Worm (Caenorhabditis elegans) whole organism, midembryonic: ENCODE data around the gene lgmn-1.

Source experiments
- T22C8.4 ChIP-seq: fragments of 200-800 bp; sonication (Bioruptor generic); IDR thresholded peaks from 2 replicates; pipeline ENCODE4 v1.3.6; 2022; ENCODE audit warnings: missing genetic modification characterization, missing compliant biosample characterization
- cog-1 ChIP-seq: sonication (generic microtip); optimal IDR thresholded peaks from 2 replicates; lab custom pipeline; 2016; ENCODE audit warnings: missing genetic modification characterization, missing compliant biosample characterization
- flt-1 ChIP-seq: fragments of 200-800 bp; sonication (Bioruptor generic); IDR thresholded peaks from 2 replicates; pipeline ENCODE4 v1.3.6; 2022; ENCODE audit warnings: missing genetic modification characterization, missing compliant biosample characterization
- klf-2 ChIP-seq: fragments of 200-800 bp; sonication (Bioruptor generic); conservative IDR thresholded peaks from 2 replicates; pipeline ENCODE4 v1.3.6; 2022; ENCODE audit warnings: missing genetic modification reagents, missing genetic modification characterization, missing compliant biosample characterization
- ref-1 ChIP-seq: fragments of 200-800 bp; sonication (Bioruptor generic); conservative IDR thresholded peaks from 2 replicates; pipeline ENCODE4 v1.3.6; 2022; ENCODE audit warnings: missing genetic modification reagents, missing genetic modification characterization, missing compliant biosample characterization
- ztf-23 ChIP-seq: fragments of 200-800 bp; sonication (Bioruptor generic); IDR thresholded peaks from 2 replicates; pipeline ENCODE4 v1.3.6; 2022; ENCODE audit warnings: missing genetic modification reagents, missing genetic modification characterization, missing compliant biosample characterization

- TF ChIP-seq flt-1 (no peak), cog-1 (no peak), ref-1 (no peak), ztf-23 (GFP tag; lab: Robert Waterston, UW) (no peak), klf-2 (GFP tag; lab: Robert Waterston, UW) (no peak), T22C8.4 (GFP tag; lab: Robert Waterston, UW) (no peak)
Observed at ce11 chrV:12478111-12478510, 34.7 kb upstream of the lgmn-1 start, which contains the start of gene atn-1.
